Worm (Caenorhabditis elegans) whole organism, mixed stage, embryonic: ENCODE results near the gene clec-238.

Experiments
- sptf-1 ChIP-seq: sonication (generic microtip); optimal IDR thresholded peaks from 2 replicates; lab custom pipeline; 2017; ENCODE audit warnings: mild to moderate bottlenecking, missing genetic modification characterization, moderate library complexity, missing compliant biosample characterization
- unc-62 ChIP-seq: fragments of 150-350 bp; optimal IDR thresholded peaks from 2 replicates; lab custom pipeline; 2014; ENCODE audit warnings: missing biosample characterization, missing genetic modification reagents, missing genetic modification characterization

DNA sequence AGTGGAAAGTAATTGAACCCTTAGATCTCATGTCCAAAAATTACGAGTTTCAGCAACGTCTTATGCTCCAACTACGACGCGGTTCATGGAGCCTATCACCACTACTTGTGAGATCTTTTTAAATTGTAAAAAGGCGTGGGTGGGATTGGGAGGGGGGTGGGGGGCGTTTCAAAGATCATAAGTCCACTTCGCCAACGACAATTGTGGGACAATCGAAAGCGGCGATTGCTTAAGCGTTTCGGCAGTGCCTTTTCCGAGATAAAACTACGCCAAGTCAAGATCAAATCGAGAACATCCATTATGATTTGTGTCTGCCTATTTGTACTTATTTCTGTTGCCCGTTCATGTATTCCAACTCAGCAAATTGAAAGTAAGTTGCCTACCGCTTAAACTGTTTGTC is 4.6 kb downstream of the clec-238 start, which contains the start of gene clec-239:
- TF ChIP-seq unc-62 (GFP tag; lab: Kevin White, UChicago) (no peak), sptf-1 (tag; lab: Kevin White, UChicago) (no peak)
